Worm (Caenorhabditis elegans) whole organism, young adult: Measurements from ENCODE around the gene C56G2.22.

Experiments
- B0019.2 ChIP-seq: fragments of 200-800 bp; sonication (Bioruptor generic); conservative IDR thresholded peaks from 2 replicates; pipeline ENCODE4 v1.3.6; 2022; ENCODE audit warnings: missing genetic modification reagents, missing genetic modification characterization, missing compliant biosample characterization
- B0261.1 ChIP-seq: sonication (generic microtip); optimal IDR thresholded peaks from 2 replicates; lab custom pipeline; 2016; ENCODE audit warnings: mild to moderate bottlenecking, missing genetic modification characterization, moderate library complexity, missing compliant biosample characterization
- C17E4.6 ChIP-seq: fragments of 200-800 bp; sonication (Bioruptor generic); IDR thresholded peaks from 2 replicates; pipeline ENCODE4 v1.3.6; 2022; ENCODE audit warnings: missing genetic modification reagents, missing genetic modification characterization, missing compliant biosample characterization
- F39B2.1 ChIP-seq: fragments of 200-800 bp; sonication (Bioruptor generic); IDR thresholded peaks from 2 replicates; pipeline ENCODE4 v1.3.6; 2022; ENCODE audit warnings: missing genetic modification reagents, missing genetic modification characterization, missing compliant biosample characterization
- K11D2.4 ChIP-seq: fragments of 200-800 bp; sonication (Bioruptor generic); IDR thresholded peaks from 2 replicates; pipeline ENCODE4 v1.3.6; 2022; ENCODE audit warnings: missing genetic modification reagents, missing genetic modification characterization, missing compliant biosample characterization
- T07F8.4 ChIP-seq: sonication (generic microtip); optimal IDR thresholded peaks from 2 replicates; lab custom pipeline; 2016; ENCODE audit warnings: mild to moderate bottlenecking, missing genetic modification characterization, moderate library complexity, missing compliant biosample characterization
- T26A5.8 ChIP-seq: sonication (generic microtip); optimal IDR thresholded peaks from 2 replicates; lab custom pipeline; 2016; ENCODE audit warnings: missing genetic modification characterization, missing compliant biosample characterization
- Y53F4B.3 ChIP-seq: fragments of 200-800 bp; sonication (Bioruptor generic); IDR thresholded peaks from 2 replicates; pipeline ENCODE4 v1.3.6; 2022; ENCODE audit warnings: missing genetic modification reagents, missing genetic modification characterization, missing compliant biosample characterization
- Y53G8AR.9 ChIP-seq: fragments of 200-800 bp; sonication (Bioruptor generic); conservative IDR thresholded peaks from 2 replicates; pipeline ENCODE4 v1.3.6; 2022; ENCODE audit warnings: missing genetic modification reagents, missing genetic modification characterization, missing compliant biosample characterization
- Y79H2A.3 ChIP-seq: fragments of 200-800 bp; sonication (Bioruptor generic); conservative IDR thresholded peaks from 2 replicates; pipeline ENCODE4 v1.3.6; 2022; ENCODE audit warnings: missing genetic modification reagents, missing genetic modification characterization, missing compliant biosample characterization
- ZK185.1 ChIP-seq: sonication (generic microtip); optimal IDR thresholded peaks from 2 replicates; lab custom pipeline; 2016; ENCODE audit warnings: mild to moderate bottlenecking, missing genetic modification characterization, missing compliant biosample characterization; ENCODE audit not compliant: poor library complexity, severe bottlenecking
- aptf-2 ChIP-seq: fragments of 200-800 bp; sonication (Bioruptor generic); conservative IDR thresholded peaks from 2 replicates; pipeline ENCODE4 v1.3.6; 2022; ENCODE audit warnings: missing genetic modification reagents, missing genetic modification characterization, missing compliant biosample characterization
- attf-3 ChIP-seq: fragments of 200-800 bp; sonication (Bioruptor generic); conservative IDR thresholded peaks from 2 replicates; pipeline ENCODE4 v1.3.6; 2022; ENCODE audit warnings: missing genetic modification reagents, missing genetic modification characterization, missing compliant biosample characterization
- attf-6 ChIP-seq: fragments of 200-800 bp; sonication (Bioruptor generic); IDR thresholded peaks from 2 replicates; pipeline ENCODE4 v1.3.6; 2022; ENCODE audit warnings: missing genetic modification reagents, missing genetic modification characterization, missing compliant biosample characterization
- cebp-2 ChIP-seq: fragments of 200-800 bp; sonication (Bioruptor generic); IDR thresholded peaks from 2 replicates; pipeline ENCODE4 v1.3.6; 2022; ENCODE audit warnings: missing genetic modification characterization, missing compliant biosample characterization
- ceh-58 ChIP-seq: fragments of 200-800 bp; sonication (Bioruptor generic); IDR thresholded peaks from 2 replicates; pipeline ENCODE4 v1.3.6; 2022; ENCODE audit warnings: missing genetic modification characterization, missing compliant biosample characterization
- ceh-79 ChIP-seq: sonication (generic microtip); optimal IDR thresholded peaks from 2 replicates; lab custom pipeline; 2017; ENCODE audit warnings: mild to moderate bottlenecking, missing genetic modification characterization, missing compliant biosample characterization
- ceh-91 ChIP-seq: fragments of 200-800 bp; sonication (Bioruptor generic); IDR thresholded peaks from 2 replicates; pipeline ENCODE4 v1.3.6; 2022; ENCODE audit warnings: missing genetic modification reagents, missing genetic modification characterization, missing compliant biosample characterization
- chd-7 ChIP-seq: sonication (generic microtip); optimal IDR thresholded peaks from 2 replicates; lab custom pipeline; 2016; ENCODE audit warnings: mild to moderate bottlenecking, missing genetic modification characterization, moderate library complexity, missing compliant biosample characterization
- die-1 ChIP-seq: sonication (generic microtip); optimal IDR thresholded peaks from 2 replicates; lab custom pipeline; 2016; ENCODE audit warnings: missing genotype, mild to moderate bottlenecking, missing genetic modification characterization, missing compliant biosample characterization
- egl-18 ChIP-seq: fragments of 200-800 bp; sonication (Bioruptor generic); IDR thresholded peaks from 2 replicates; pipeline ENCODE4 v1.3.6; 2022; ENCODE audit warnings: missing genetic modification reagents, missing genetic modification characterization, missing compliant biosample characterization
- egl-44 ChIP-seq: fragments of 200-800 bp; sonication (Bioruptor generic); IDR thresholded peaks from 2 replicates; pipeline ENCODE4 v1.3.6; 2022; ENCODE audit warnings: missing genetic modification reagents, missing genetic modification characterization, missing compliant biosample characterization
- egrh-3 ChIP-seq: fragments of 200-800 bp; sonication (Bioruptor generic); IDR thresholded peaks from 2 replicates; pipeline ENCODE4 v1.3.6; 2022; ENCODE audit warnings: missing genetic modification reagents, missing genetic modification characterization, missing compliant biosample characterization
- ets-4 ChIP-seq: fragments of 200-800 bp; sonication (Bioruptor generic); optimal IDR thresholded peaks from 2 replicates; lab custom pipeline; 2018; ENCODE audit warnings: mild to moderate bottlenecking, missing genetic modification characterization, missing compliant biosample characterization
- fkh-3 ChIP-seq: sonication (generic microtip); optimal IDR thresholded peaks from 2 replicates; lab custom pipeline; 2016; ENCODE audit warnings: mild to moderate bottlenecking, missing genetic modification characterization, missing compliant biosample characterization
- hlh-26 ChIP-seq: fragments of 200-800 bp; sonication (Bioruptor generic); conservative IDR thresholded peaks from 2 replicates; pipeline ENCODE4 v1.3.6; 2022; ENCODE audit warnings: missing genetic modification reagents, missing genetic modification characterization, missing compliant biosample characterization
- hmg-20 ChIP-seq: fragments of 200-800 bp; sonication (Bioruptor generic); IDR thresholded peaks from 2 replicates; pipeline ENCODE4 v1.3.6; 2022; ENCODE audit warnings: missing genetic modification reagents, missing genetic modification characterization, missing compliant biosample characterization
- hsf-1 ChIP-seq: fragments of 200-800 bp; sonication (Bioruptor generic); IDR thresholded peaks from 2 replicates; pipeline ENCODE4 v1.3.6; 2022; ENCODE audit warnings: missing genetic modification reagents, missing genetic modification characterization, missing compliant biosample characterization
- lag-1 ChIP-seq: fragments of 200-800 bp; sonication (Bioruptor generic); IDR thresholded peaks from 2 replicates; pipeline ENCODE4 v1.3.6; 2022; ENCODE audit warnings: missing genetic modification reagents, missing genetic modification characterization, missing compliant biosample characterization
- lin-26 ChIP-seq: fragments of 200-800 bp; sonication (Bioruptor generic); IDR thresholded peaks from 2 replicates; pipeline ENCODE4 v1.3.6; 2022; ENCODE audit warnings: missing genetic modification reagents, missing genetic modification characterization, missing compliant biosample characterization
- lin-35 ChIP-seq, 3 experiments: fragments of 150-350 bp in 2 of 3; sonication (generic microtip) in 1 of 3; optimal IDR thresholded peaks; 2 replicates each; lab custom pipeline; 2014 to 2018; ENCODE audit warnings: missing biosample characterization in 3 of 3, missing genetic modification characterization in 3 of 3, missing genetic modification reagents in 3 of 3
- lin-54 ChIP-seq: fragments of 200-800 bp; sonication (Bioruptor generic); optimal IDR thresholded peaks from 2 replicates; lab custom pipeline; 2018; ENCODE audit warnings: mild to moderate bottlenecking, missing genetic modification characterization, missing compliant biosample characterization
- lsl-1 ChIP-seq: fragments of 200-800 bp; sonication (Bioruptor generic); optimal IDR thresholded peaks from 2 replicates; lab custom pipeline; 2018; ENCODE audit warnings: mild to moderate bottlenecking, missing genetic modification characterization, moderate library complexity, missing compliant biosample characterization
- madf-3 ChIP-seq: fragments of 200-800 bp; sonication (Bioruptor generic); IDR thresholded peaks from 2 replicates; pipeline ENCODE4 v1.3.6; 2022; ENCODE audit warnings: missing genetic modification reagents, missing genetic modification characterization, missing compliant biosample characterization
- mxl-1 ChIP-seq: sonication (generic microtip); optimal IDR thresholded peaks from 2 replicates; lab custom pipeline; 2016; ENCODE audit warnings: missing genetic modification characterization, missing compliant biosample characterization
- nhr-179 ChIP-seq: sonication (generic microtip); optimal IDR thresholded peaks from 2 replicates; lab custom pipeline; 2016; ENCODE audit warnings: mild to moderate bottlenecking, missing genetic modification characterization, missing compliant biosample characterization
- nhr-80 ChIP-seq: sonication (generic microtip); optimal IDR thresholded peaks from 2 replicates; lab custom pipeline; 2016; ENCODE audit warnings: missing genetic modification characterization, missing compliant biosample characterization
- pha-4 ChIP-seq: fragments of 150-350 bp; sonication (generic microtip); optimal IDR thresholded peaks from 2 replicates; lab custom pipeline; 2014; ENCODE audit warnings: missing biosample characterization, missing genetic modification reagents, missing genetic modification characterization
- rec-8 ChIP-seq, 2 experiments: sonication (generic microtip); optimal IDR thresholded peaks; 2 replicates each; lab custom pipeline; 2016; ENCODE audit warnings: mild to moderate bottlenecking in 2 of 2, missing genetic modification characterization in 2 of 2, missing genetic modification reagents in 2 of 2, missing genotype in 2 of 2, missing biosample characterization in 1 of 2, missing compliant biosample characterization in 1 of 2, moderate library complexity in 1 of 2
- rpc-1 ChIP-seq, 2 experiments: fragments of 150-350 bp in 1 of 2; sonication (generic microtip) in 1 of 2; optimal IDR thresholded peaks; 2 replicates each; lab custom pipeline; 2014 to 2018; ENCODE audit warnings: missing biosample characterization in 1 of 2, missing genetic modification characterization in 1 of 2, missing genetic modification reagents in 1 of 2, missing genotype in 1 of 2
- snpc-1.1 ChIP-seq: sonication (generic microtip); optimal IDR thresholded peaks from 2 replicates; lab custom pipeline; 2017; ENCODE audit warnings: missing genetic modification characterization, mild to moderate bottlenecking, missing compliant biosample characterization, antibody characterized with exemption, moderate library complexity, missing genotype, missing genetic modification reagents; ENCODE audit not compliant: insufficient read depth
- snpc-3.4 ChIP-seq: sonication (generic microtip); optimal IDR thresholded peaks from 2 replicates; lab custom pipeline; 2017; ENCODE audit warnings: missing genetic modification characterization, mild to moderate bottlenecking, missing compliant biosample characterization, antibody characterized with exemption, moderate library complexity, missing genotype, missing genetic modification reagents
- somi-1 ChIP-seq: fragments of 200-800 bp; sonication (Bioruptor generic); optimal IDR thresholded peaks from 2 replicates; lab custom pipeline; 2018; ENCODE audit warnings: mild to moderate bottlenecking, missing genetic modification characterization, missing compliant biosample characterization
- zim-3 ChIP-seq: sonication (generic microtip); optimal IDR thresholded peaks from 2 replicates; lab custom pipeline; 2017; ENCODE audit warnings: mild to moderate bottlenecking, missing genetic modification characterization, moderate library complexity, missing compliant biosample characterization
- ztf-26 ChIP-seq: sonication (generic microtip); optimal IDR thresholded peaks from 2 replicates; lab custom pipeline; 2017; ENCODE audit warnings: missing genetic modification characterization, missing compliant biosample characterization
- ztf-28 ChIP-seq: fragments of 200-800 bp; sonication (Bioruptor generic); IDR thresholded peaks from 2 replicates; pipeline ENCODE4 v1.3.6; 2022; ENCODE audit warnings: missing genetic modification reagents, missing genetic modification characterization, missing compliant biosample characterization

Gene C56G2.22

ce11 chrIII:6373850-6374474 is 27.7 kb downstream of the C56G2.22 start (continued):
- TF ChIP-seq egrh-3 (GFP tag; lab: Robert Waterston, UW) (no peak), zim-3 (tag; lab: Kevin White, UChicago) (peak; percentile 29), Y53F4B.3 (GFP tag; lab: Robert Waterston, UW) (no peak), rec-8 (tag; optimal IDR thresholded peaks at IDR 0.05; lab: Kevin White, UChicago) (peak in 1 of 2 experiments; percentile 47), B0019.2 (GFP tag; lab: Robert Waterston, UW) (no peak), lsl-1 (GFP tag; lab: Kevin White, UChicago) (peak; percentile 67), Y53G8AR.9 (GFP tag; lab: Robert Waterston, UW) (peak; percentile 86), die-1 (tag; lab: Kevin White, UChicago) (peak; percentile 76), attf-3 (GFP tag; lab: Robert Waterston, UW) (0 out of 2 replicates have a peak, but pooled peaks have one; percentile 18), ztf-28 (GFP tag; lab: Robert Waterston, UW) (no peak; the same call in 1 of the 2 replicates), lin-54 (GFP tag; lab: Kevin White, UChicago) (peak; percentile 73), hmg-20 (GFP tag; lab: Robert Waterston, UW) (no peak; the same call in 1 of the 2 replicates), T26A5.8 (tag; lab: Kevin White, UChicago) (peak; percentile 57), ceh-91 (0 out of 2 replicates have a peak, but pooled peaks have one; percentile 20), madf-3 (GFP tag; lab: Robert Waterston, UW) (peak; percentile 63), lin-26 (GFP tag; lab: Robert Waterston, UW) (peak; percentile 80), mxl-1 (tag; lab: Kevin White, UChicago) (peak; percentile 38), ZK185.1 (peak; percentile 53), snpc-1.1 (tag; lab: Kevin White, UChicago) (peak; percentile 67), ceh-79 (tag; lab: Kevin White, UChicago) (peak; percentile 36), somi-1 (GFP tag; lab: Kevin White, UChicago) (peak; percentile 38), cebp-2 (GFP tag; lab: Robert Waterston, UW) (no peak), hsf-1 (GFP tag; lab: Robert Waterston, UW) (peak; percentile 73), ets-4 (GFP tag; lab: Kevin White, UChicago) (no peak), nhr-179 (tag; lab: Kevin White, UChicago) (no peak), rpc-1 (optimal IDR thresholded peaks at IDR 0.05; lab: Kevin White, UChicago) (no peak), rpc-1 (tag; optimal IDR thresholded peaks at IDR 0.05; lab: Kevin White, UChicago) (peak; percentile 11), C17E4.6 (GFP tag; lab: Robert Waterston, UW) (peak; percentile 44; the same call in 1 of the 2 replicates), B0261.1 (tag; lab: Kevin White, UChicago) (peak; percentile 5), pha-4 (no peak), ceh-58 (GFP tag; lab: Robert Waterston, UW) (no peak), ztf-26 (no peak), attf-6 (peak; percentile 81), egl-44 (GFP tag; lab: Robert Waterston, UW) (peak; percentile 15), fkh-3 (tag; lab: Kevin White, UChicago) (no peak), chd-7 (tag; lab: Kevin White, UChicago) (peak; percentile 16), Y79H2A.3 (GFP tag; lab: Robert Waterston, UW) (peak; percentile 69; the same call in 1 of the 2 replicates), lag-1 (GFP tag; lab: Robert Waterston, UW) (no peak), K11D2.4 (GFP tag; lab: Robert Waterston, UW) (0 out of 2 replicates have a peak, but pooled peaks have one; percentile 36), T07F8.4 (tag; lab: Kevin White, UChicago) (peak; percentile 51), aptf-2 (GFP tag; lab: Robert Waterston, UW) (no peak), snpc-3.4 (tag; lab: Kevin White, UChicago) (peak; percentile 87), lin-35 (GFP tag; optimal IDR thresholded peaks at IDR 0.05; lab: Kevin White, UChicago) (peak in 2 of 3 experiments; percentile 19 to 45), egl-18 (GFP tag; lab: Robert Waterston, UW) (no peak), hlh-26 (no peak), F39B2.1 (GFP tag; lab: Robert Waterston, UW) (peak; percentile 3; the same call in 1 of the 2 replicates), nhr-80 (tag; lab: Kevin White, UChicago) (no peak)
